Worm (Caenorhabditis elegans) whole organism, L1 larva: Measurements from ENCODE around the gene ZK1240.9.

Experiments used
- Y116A8C.19 ChIP-seq: sonication (generic microtip); optimal IDR thresholded peaks from 2 replicates; lab custom pipeline; 2016; ENCODE audit warnings: missing compliant biosample characterization, missing genetic modification characterization, borderline replicate concordance
- fos-1 ChIP-seq: fragments of 150-350 bp; optimal IDR thresholded peaks from 2 replicates; lab custom pipeline; 2014; ENCODE audit warnings: missing biosample characterization, missing genetic modification characterization
- unc-62 ChIP-seq: fragments of 150-350 bp; optimal IDR thresholded peaks from 2 replicates; lab custom pipeline; 2014; ENCODE audit warnings: missing biosample characterization, missing genetic modification reagents, missing genetic modification characterization

DNA sequence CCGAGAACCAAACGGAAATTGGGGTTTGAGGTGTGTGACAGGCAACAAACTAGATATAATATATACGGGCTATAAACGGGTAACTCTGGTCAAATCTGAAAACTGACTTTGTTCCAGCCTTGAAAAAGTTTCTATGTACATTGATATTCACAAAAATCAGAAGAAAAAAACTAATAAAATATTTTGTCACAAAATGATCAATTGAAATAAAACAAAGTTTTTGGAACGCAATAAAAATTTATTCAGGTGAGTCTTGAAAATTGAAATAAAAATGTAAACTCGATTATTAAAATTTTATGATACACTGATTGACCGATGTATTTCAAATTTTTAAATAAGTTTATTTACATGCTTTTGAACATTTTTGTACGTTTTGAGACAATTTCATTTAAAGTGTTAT, 15.7 kb upstream of the ZK1240.9 start, which contains the start of gene B0281.6:
- TF ChIP-seq fos-1 = no peak
- no peak for TF ChIP-seq unc-62 (GFP tag; lab: Kevin White, UChicago)
- TF ChIP-seq Y116A8C.19 (tag; lab: Kevin White, UChicago) = no peak
